Fruit fly (Drosophila melanogaster) whole organism, embryonic: ENCODE data around the gene Elo68alpha.
A peak's percentile ranks its signal among the peaks of the same experiment; 100 is the strongest.

Source experiments
- Antp ChIP-seq: fragments of 200-800 bp; sonication (Bioruptor generic); optimal IDR thresholded peaks from 3 replicates; lab custom pipeline; 2016; ENCODE audit warnings: missing biosample characterization, missing genetic modification characterization
- CG11085 ChIP-seq: fragments of 200-800 bp; sonication (Bioruptor generic); IDR thresholded peaks from 2 replicates; pipeline ENCODE4 v1.3.6; 2022; ENCODE audit warnings: missing biosample characterization, missing genetic modification characterization
- CG11456 ChIP-seq: fragments of 200-800 bp; sonication (Bioruptor generic); IDR thresholded peaks from 3 replicates; pipeline ENCODE4 v1.3.6; 2022; ENCODE audit warnings: missing biosample characterization, missing genetic modification characterization
- CG11504 ChIP-seq: fragments of 200-800 bp; sonication (Bioruptor generic); optimal IDR thresholded peaks from 3 replicates; lab custom pipeline; 2019; ENCODE audit warnings: missing biosample characterization, mild to moderate bottlenecking, missing genetic modification characterization, moderate library complexity
- CG11560 ChIP-seq: fragments of 200-800 bp; sonication (Bioruptor generic); IDR thresholded peaks from 3 replicates; pipeline ENCODE4 v1.3.6; 2022; ENCODE audit warnings: missing biosample characterization, missing genetic modification characterization
- CG12104 ChIP-seq: fragments of 200-800 bp; sonication (Bioruptor generic); optimal IDR thresholded peaks from 3 replicates; lab custom pipeline; 2016; ENCODE audit warnings: missing biosample characterization, missing genetic modification characterization
- CG12219 ChIP-seq: fragments of 200-800 bp; sonication (Bioruptor generic); optimal IDR thresholded peaks from 3 replicates; lab custom pipeline; 2018; ENCODE audit warnings: missing biosample characterization, mild to moderate bottlenecking, missing genetic modification characterization
- CG15011 ChIP-seq: fragments of 200-800 bp; sonication (Bioruptor generic); optimal IDR thresholded peaks from 3 replicates; lab custom pipeline; 2018; ENCODE audit warnings: missing biosample characterization, mild to moderate bottlenecking, missing genetic modification characterization
- CG16813 ChIP-seq: fragments of 200-800 bp; sonication (Bioruptor generic); IDR thresholded peaks from 3 replicates; pipeline ENCODE4 v1.3.6; 2022; ENCODE audit warnings: missing biosample characterization, missing genetic modification characterization; ENCODE audit not compliant: partially characterized antibody
- CG16863 ChIP-seq: fragments of 200-800 bp; sonication (Bioruptor generic); optimal IDR thresholded peaks from 3 replicates; lab custom pipeline; 2016; ENCODE audit warnings: missing biosample characterization, missing genetic modification characterization
- CG17359 ChIP-seq: fragments of 200-800 bp; sonication (Bioruptor generic); optimal IDR thresholded peaks from 3 replicates; lab custom pipeline; 2018; ENCODE audit warnings: missing biosample characterization, mild to moderate bottlenecking, missing genetic modification characterization, moderate library complexity
- CG17912 ChIP-seq: fragments of 200-800 bp; sonication (Bioruptor generic); optimal IDR thresholded peaks from 2 replicates; lab custom pipeline; 2018; ENCODE audit warnings: missing biosample characterization, mild to moderate bottlenecking, missing genetic modification characterization
- CG2678 ChIP-seq: fragments of 200-800 bp; sonication (Bioruptor generic); optimal IDR thresholded peaks from 3 replicates; lab custom pipeline; 2019; ENCODE audit warnings: missing biosample characterization, mild to moderate bottlenecking, missing genetic modification characterization, moderate library complexity
- CG42726 ChIP-seq: fragments of 200-800 bp; sonication (Bioruptor generic); IDR thresholded peaks from 2 replicates; pipeline ENCODE4 v1.3.6; 2022; ENCODE audit warnings: missing biosample characterization, missing genetic modification characterization; ENCODE audit not compliant: partially characterized antibody
- CG6272 ChIP-seq: fragments of 200-800 bp; sonication (Bioruptor generic); IDR thresholded peaks from 2 replicates; pipeline ENCODE4 v1.3.6; 2022; ENCODE audit warnings: missing biosample characterization, missing genetic modification characterization
- CG7786 ChIP-seq: fragments of 200-800 bp; sonication (Bioruptor generic); optimal IDR thresholded peaks from 2 replicates; lab custom pipeline; 2016; ENCODE audit warnings: missing biosample characterization, missing genetic modification characterization
- CG9215 ChIP-seq: fragments of 200-800 bp; sonication (Bioruptor generic); IDR thresholded peaks from 2 replicates; pipeline ENCODE4 v1.3.6; 2022; ENCODE audit warnings: missing biosample characterization, missing genetic modification characterization
- CG9797 ChIP-seq: fragments of 200-800 bp; sonication (Bioruptor generic); optimal IDR thresholded peaks from 3 replicates; lab custom pipeline; 2018; ENCODE audit warnings: missing biosample characterization, mild to moderate bottlenecking, missing genetic modification characterization
- Dfd ChIP-seq, 2 experiments: fragments of >200 bp; optimal IDR thresholded peaks; 2 replicates each; lab custom pipeline; 2017; ENCODE audit warnings: missing biosample characterization in 2 of 2, missing genetic modification characterization in 2 of 2
- Dref ChIP-seq: fragments of 200-800 bp; sonication (Bioruptor generic); IDR thresholded peaks from 2 replicates; pipeline ENCODE4 v1.3.6; 2022; ENCODE audit warnings: missing biosample characterization, missing genetic modification characterization
- Gug ChIP-seq: fragments of 200-800 bp; sonication (Bioruptor generic); IDR thresholded peaks from 4 replicates; pipeline ENCODE4 v1.3.6; 2022; ENCODE audit warnings: missing biosample characterization, missing genetic modification characterization
- Hmr ChIP-seq: fragments of 200-800 bp; sonication (Bioruptor generic); optimal IDR thresholded peaks from 3 replicates; lab custom pipeline; 2017; ENCODE audit warnings: mild to moderate bottlenecking, missing biosample characterization, missing genetic modification reagents, missing genetic modification characterization
- Hr51 ChIP-seq, 2 experiments: fragments of 200-800 bp; sonication (Bioruptor generic); optimal IDR thresholded peaks; 2 replicates in 1 of 2; 3 replicates in 1 of 2; lab custom pipeline; 2016 to 2018; ENCODE audit warnings: missing biosample characterization in 2 of 2, missing genetic modification characterization in 2 of 2, mild to moderate bottlenecking in 1 of 2, moderate library complexity in 1 of 2
- Mad ChIP-seq: fragments of 200-800 bp; sonication (Bioruptor generic); optimal IDR thresholded peaks from 2 replicates; lab custom pipeline; 2016; ENCODE audit warnings: missing biosample characterization, missing genetic modification characterization
- Max ChIP-seq: fragments of 200-800 bp; sonication (Bioruptor generic); optimal IDR thresholded peaks from 2 replicates; lab custom pipeline; 2016; ENCODE audit warnings: missing biosample characterization, mild to moderate bottlenecking, missing genetic modification characterization
- NC2β ChIP-seq: fragments of 200-800 bp; sonication (Bioruptor generic); optimal IDR thresholded peaks from 2 replicates; lab custom pipeline; 2016; ENCODE audit warnings: missing biosample characterization, missing genetic modification characterization
- NK7.1 ChIP-seq: fragments of 200-800 bp; sonication (Bioruptor generic); optimal IDR thresholded peaks from 3 replicates; lab custom pipeline; 2016; ENCODE audit warnings: missing biosample characterization, missing genetic modification characterization
- Nf-YB ChIP-seq: fragments of 200-800 bp; sonication (Bioruptor generic); optimal IDR thresholded peaks from 3 replicates; lab custom pipeline; 2019; ENCODE audit warnings: missing biosample characterization, mild to moderate bottlenecking, missing genetic modification characterization, moderate library complexity
- Oaz ChIP-seq: fragments of 200-800 bp; sonication (Bioruptor generic); IDR thresholded peaks from 2 replicates; pipeline ENCODE4 v1.3.6; 2022; ENCODE audit warnings: missing biosample characterization, missing genetic modification characterization
- Pdp1 ChIP-seq, 2 experiments: fragments of 200-800 bp; sonication (Bioruptor generic); optimal IDR thresholded peaks; 3 replicates each; lab custom pipeline; 2016; ENCODE audit warnings: missing biosample characterization in 2 of 2, missing genetic modification characterization in 2 of 2, mild to moderate bottlenecking in 1 of 2, moderate library complexity in 1 of 2
- Rx ChIP-seq: fragments of 200-800 bp; sonication (Bioruptor generic); IDR thresholded peaks from 2 replicates; pipeline ENCODE4 v1.3.6; 2022; ENCODE audit warnings: missing biosample characterization, missing genetic modification characterization
- Sin3A ChIP-seq: fragments of >200 bp; optimal IDR thresholded peaks from 2 replicates; lab custom pipeline; 2018
- ab ChIP-seq: fragments of 200-800 bp; sonication (Bioruptor generic); optimal IDR thresholded peaks from 2 replicates; lab custom pipeline; 2016; ENCODE audit warnings: missing biosample characterization, missing genetic modification characterization
- bab2 ChIP-seq: fragments of 200-800 bp; sonication (Bioruptor generic); optimal IDR thresholded peaks from 2 replicates; lab custom pipeline; 2016; ENCODE audit warnings: missing biosample characterization, missing genetic modification characterization
- chm ChIP-seq: fragments of 200-800 bp; sonication (Bioruptor generic); IDR thresholded peaks from 2 replicates; pipeline ENCODE4 v1.3.6; 2022; ENCODE audit warnings: missing biosample characterization, missing genetic modification characterization
- crp ChIP-seq, 2 experiments: fragments of 200-800 bp; sonication (Bioruptor generic); optimal IDR thresholded peaks; 2 replicates in 1 of 2; 3 replicates in 1 of 2; lab custom pipeline; 2017; ENCODE audit warnings: missing biosample characterization in 2 of 2, missing genetic modification characterization in 2 of 2, mild to moderate bottlenecking in 1 of 2, moderate library complexity in 1 of 2
- exex ChIP-seq: fragments of 200-800 bp; sonication (Bioruptor generic); optimal IDR thresholded peaks from 4 replicates; lab custom pipeline; 2018; ENCODE audit warnings: missing biosample characterization, mild to moderate bottlenecking, missing genetic modification characterization, moderate library complexity
- fd96Cb ChIP-seq: fragments of 200-800 bp; sonication (Bioruptor generic); optimal IDR thresholded peaks from 2 replicates; lab custom pipeline; 2018; ENCODE audit warnings: missing biosample characterization, mild to moderate bottlenecking, missing genetic modification characterization, moderate library complexity
- gsb-n ChIP-seq: fragments of 200-800 bp; sonication (Bioruptor generic); optimal IDR thresholded peaks from 3 replicates; lab custom pipeline; 2018; ENCODE audit warnings: missing biosample characterization, mild to moderate bottlenecking, missing genetic modification characterization
- otp ChIP-seq: fragments of 200-800 bp; sonication (Bioruptor generic); IDR thresholded peaks from 3 replicates; pipeline ENCODE4, ENCODE4 v1.3.6; 2022; ENCODE audit warnings: missing biosample characterization, missing genetic modification characterization
- prd ChIP-seq, 3 experiments: fragments of >200 bp in 2 of 3; fragments of 200-800 bp in 1 of 3; sonication (Bioruptor generic) in 1 of 3; optimal IDR thresholded peaks in 2 of 3; IDR thresholded peaks in 1 of 3; 2 replicates in 2 of 3; 3 replicates in 1 of 3; pipeline versions ENCODE4 v1.3.6 to Lab custom; 2017 to 2022; ENCODE audit warnings: missing biosample characterization in 1 of 3, missing genetic modification characterization in 1 of 3
- salm ChIP-seq: fragments of 200-800 bp; sonication (Bioruptor generic); optimal IDR thresholded peaks from 2 replicates; lab custom pipeline; 2018; ENCODE audit warnings: missing biosample characterization, mild to moderate bottlenecking, missing genetic modification characterization
- sc ChIP-seq, 3 experiments: fragments of >200 bp in 2 of 3; fragments of 200-800 bp in 1 of 3; sonication (Bioruptor generic) in 1 of 3; optimal IDR thresholded peaks; 2 replicates in 2 of 3; 3 replicates in 1 of 3; lab custom pipeline; 2017; ENCODE audit warnings: mild to moderate bottlenecking in 1 of 3, missing biosample characterization in 1 of 3, missing genetic modification characterization in 1 of 3, missing genetic modification reagents in 1 of 3
- schlank ChIP-seq: fragments of 200-800 bp; sonication (Bioruptor generic); optimal IDR thresholded peaks from 2 replicates; lab custom pipeline; 2018; ENCODE audit warnings: missing biosample characterization, mild to moderate bottlenecking, missing genetic modification characterization
- slbo ChIP-seq: fragments of 200-800 bp; sonication (Bioruptor generic); IDR thresholded peaks from 2 replicates; pipeline ENCODE4 v1.3.6; 2022; ENCODE audit warnings: missing biosample characterization, missing genetic modification characterization
- slou ChIP-seq: fragments of 200-800 bp; sonication (Bioruptor generic); optimal IDR thresholded peaks from 3 replicates; lab custom pipeline; 2016; ENCODE audit warnings: missing biosample characterization, missing genetic modification characterization
- sr ChIP-seq: fragments of 200-800 bp; sonication (Bioruptor generic); IDR thresholded peaks from 3 replicates; pipeline ENCODE4 v1.3.6; 2022; ENCODE audit warnings: missing biosample characterization, missing genetic modification characterization
- ssp ChIP-seq: fragments of 200-800 bp; sonication (Bioruptor generic); IDR thresholded peaks from 2 replicates; pipeline ENCODE4 v1.3.6; 2022; ENCODE audit warnings: missing biosample characterization, missing genetic modification characterization
- ttk ChIP-seq: fragments of 200-800 bp; sonication (Bioruptor generic); IDR thresholded peaks from 2 replicates; pipeline ENCODE4 v2.1.2; 2022; ENCODE audit warnings: missing biosample characterization, missing genetic modification characterization
- wek ChIP-seq: fragments of 200-800 bp; sonication (Bioruptor generic); optimal IDR thresholded peaks from 3 replicates; lab custom pipeline; 2018; ENCODE audit warnings: missing biosample characterization, mild to moderate bottlenecking, missing genetic modification characterization, moderate library complexity

Gene Elo68alpha

DNA sequence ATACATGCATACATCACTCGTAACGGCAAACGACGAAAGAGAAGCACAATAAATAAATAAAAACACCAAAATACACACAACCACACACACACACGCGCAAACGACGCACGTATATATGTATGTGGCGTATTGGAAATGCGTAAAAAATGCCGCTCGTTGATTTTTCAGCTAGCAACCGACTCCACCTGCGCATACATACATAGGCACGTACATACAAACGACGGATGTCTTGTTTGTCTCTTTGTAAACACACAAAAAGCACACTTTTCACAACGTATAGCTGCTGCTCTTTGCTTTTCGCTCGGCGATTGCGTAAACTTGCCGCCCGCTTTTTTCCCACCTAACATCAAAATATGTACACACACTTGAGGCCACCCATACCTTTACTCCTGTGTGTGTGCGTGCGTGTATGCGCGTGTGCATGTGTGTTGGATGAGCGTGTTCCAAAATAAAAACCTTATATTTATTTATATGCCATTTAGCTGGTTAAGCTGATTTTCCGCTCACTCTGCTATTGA, 17.1 kb upstream of the Elo68alpha start (continued):
- TF ChIP-seq CG6272: no peak
- no peak for TF ChIP-seq CG42726 (GFP tag; lab: Robert Waterston, UW)
- no peak for TF ChIP-seq Nf-YB (GFP tag; lab: Kevin White, UChicago)
- no peak for TF ChIP-seq Antp (GFP tag; lab: Kevin White, UChicago)
- peak; percentile 11 for TF ChIP-seq Mad (GFP tag; lab: Kevin White, UChicago)
- no peak for TF ChIP-seq CG11504 (tag; lab: Kevin White, UChicago)
- no peak for TF ChIP-seq CG7786 (GFP tag; lab: Kevin White, UChicago)
- TF ChIP-seq Oaz (GFP tag; lab: Robert Waterston, UW): no peak
- TF ChIP-seq CG11560: no peak
- TF ChIP-seq Dfd (GFP tag; optimal IDR thresholded peaks at IDR 0.05; lab: Kevin White, UChicago): no peak
- no peak for TF ChIP-seq CG11456 (GFP tag; lab: Robert Waterston, UW)
- TF ChIP-seq CG17359 (tag; lab: Kevin White, UChicago): peak; percentile 40
- TF ChIP-seq Gug (GFP tag; lab: Robert Waterston, UW): no peak
- TF ChIP-seq Rx: no peak
- no peak for TF ChIP-seq CG16813
- TF ChIP-seq sc (optimal IDR thresholded peaks at IDR 0.05; lab: Kevin White, UChicago): no peak
- peak; percentile 42 for TF ChIP-seq sc (GFP tag; optimal IDR thresholded peaks at IDR 0.05; lab: Kevin White, UChicago)
- no peak for TF ChIP-seq ssp
- no peak for TF ChIP-seq exex (tag; lab: Kevin White, UChicago)
- TF ChIP-seq CG16863 (GFP tag; lab: Kevin White, UChicago): no peak
- no peak for TF ChIP-seq NK7.1
- no peak for TF ChIP-seq otp
- peak; percentile 40 for TF ChIP-seq slbo
- TF ChIP-seq prd (optimal IDR thresholded peaks at IDR 0.05; lab: Kevin White, UChicago): no peak
- no peak for TF ChIP-seq prd (GFP tag; IDR thresholded peaks at IDR 0.05; lab: Robert Waterston, UW)
- TF ChIP-seq Dref (GFP tag; lab: Robert Waterston, UW): no peak
- no peak for TF ChIP-seq crp (GFP tag; optimal IDR thresholded peaks at IDR 0.05; lab: Kevin White, UChicago)
- no peak for TF ChIP-seq CG9797 (GFP tag; lab: Kevin White, UChicago)
- TF ChIP-seq wek (GFP tag; lab: Kevin White, UChicago): peak; percentile 64
- TF ChIP-seq gsb-n: no peak
- no peak for TF ChIP-seq CG11085 (GFP tag; lab: Robert Waterston, UW)
- peak; percentile 5 for TF ChIP-seq CG17912 (GFP tag; lab: Kevin White, UChicago)
- peak in 1 of 2 experiments; percentile 100 for TF ChIP-seq Pdp1 (GFP tag; optimal IDR thresholded peaks at IDR 0.05; lab: Kevin White, UChicago)
- TF ChIP-seq Sin3A (lab: Kevin White, UChicago): no peak
- TF ChIP-seq ttk (GFP tag; lab: Robert Waterston, UW): no peak
- TF ChIP-seq sr (GFP tag; lab: Robert Waterston, UW): peak; percentile 37; the same call in 1 of the 3 replicates
- TF ChIP-seq fd96Cb (tag; lab: Kevin White, UChicago): no peak
- TF ChIP-seq CG12219 (GFP tag; lab: Kevin White, UChicago): peak; percentile 13
- TF ChIP-seq chm: 0 out of 2 replicates have a peak, but pooled peaks have one; percentile 11
- TF ChIP-seq schlank (tag; lab: Kevin White, UChicago): peak; percentile 59
- no peak for TF ChIP-seq ab (GFP tag; lab: Kevin White, UChicago)
- TF ChIP-seq slou: no peak
- no peak for TF ChIP-seq bab2 (GFP tag; lab: Kevin White, UChicago)
- TF ChIP-seq Hmr: peak; percentile 74
- no peak for TF ChIP-seq CG9215 (GFP tag; lab: Robert Waterston, UW)
- no peak for TF ChIP-seq Max
- no peak for TF ChIP-seq NC2β (GFP tag; lab: Kevin White, UChicago)
- no peak for TF ChIP-seq salm (tag; lab: Kevin White, UChicago)
- no peak for TF ChIP-seq CG12104 (GFP tag; lab: Kevin White, UChicago)
- peak; percentile 53 for TF ChIP-seq CG2678 (tag; lab: Kevin White, UChicago)
- peak; percentile 48 for TF ChIP-seq CG15011 (GFP tag; lab: Kevin White, UChicago)
- TF ChIP-seq Hr51 (GFP tag; optimal IDR thresholded peaks at IDR 0.05; lab: Kevin White, UChicago): peak in 1 of 2 experiments; percentile 29
